Fruit fly (Drosophila melanogaster) whole organism, wandering third instar larva: ENCODE data around the gene Rbm13.

Experiments
- CrebA ChIP-seq: fragments of 200-800 bp; sonication (Bioruptor generic); optimal IDR thresholded peaks from 2 replicates; lab custom pipeline; 2016; ENCODE audit warnings: missing biosample characterization, mild to moderate bottlenecking, missing genetic modification characterization, borderline replicate concordance
- Dfd ChIP-seq: fragments of >200 bp; optimal IDR thresholded peaks from 2 replicates; lab custom pipeline; 2017; ENCODE audit warnings: missing biosample characterization, missing genetic modification characterization
- GATAd ChIP-seq: sonication (Bioruptor generic); optimal IDR thresholded peaks from 2 replicates; lab custom pipeline; 2016; ENCODE audit warnings: missing biosample characterization, missing genetic modification characterization
- HLH106 ChIP-seq: fragments of 200-800 bp; optimal IDR thresholded peaks from 3 replicates; lab custom pipeline; 2019; ENCODE audit warnings: missing biosample characterization, mild to moderate bottlenecking, missing genetic modification characterization, moderate library complexity
- Hnf4 ChIP-seq: fragments of 200-800 bp; sonication (Bioruptor generic); optimal IDR thresholded peaks from 2 replicates; lab custom pipeline; 2016; ENCODE audit warnings: missing biosample characterization, mild to moderate bottlenecking, missing genetic modification characterization
- Hr78 ChIP-seq: fragments of >200 bp; optimal IDR thresholded peaks from 2 replicates; lab custom pipeline; 2017; ENCODE audit warnings: missing biosample characterization, missing genetic modification characterization
- Hr83 ChIP-seq: fragments of 200-300 bp; sonication (Bioruptor generic); optimal IDR thresholded peaks from 2 replicates; lab custom pipeline; 2016; ENCODE audit warnings: missing biosample characterization, mild to moderate bottlenecking, missing genetic modification characterization, moderate library complexity; ENCODE audit not compliant: poor library complexity, severe bottlenecking
- Jra ChIP-seq: sonication (Bioruptor generic); optimal IDR thresholded peaks from 2 replicates; lab custom pipeline; 2016; ENCODE audit warnings: missing biosample characterization, missing genetic modification characterization
- Mio ChIP-seq: sonication (Bioruptor generic); optimal IDR thresholded peaks from 2 replicates; lab custom pipeline; 2016; ENCODE audit warnings: missing biosample characterization, missing genetic modification characterization
- Myc ChIP-seq: fragments of >200 bp; optimal IDR thresholded peaks from 2 replicates; lab custom pipeline; 2017
- OdsH ChIP-seq: fragments of 200-800 bp; sonication (Bioruptor generic); optimal IDR thresholded peaks from 2 replicates; lab custom pipeline; 2016; ENCODE audit warnings: missing biosample characterization, mild to moderate bottlenecking, missing genetic modification characterization
- Rel ChIP-seq, 2 experiments: fragments of 200-800 bp; sonication (Bioruptor generic) in 1 of 2; optimal IDR thresholded peaks; 2 replicates in 1 of 2; 3 replicates in 1 of 2; lab custom pipeline; 2016 to 2019; ENCODE audit warnings: mild to moderate bottlenecking in 2 of 2, missing biosample characterization in 2 of 2, missing genetic modification characterization in 2 of 2, moderate library complexity in 1 of 2
- br ChIP-seq: fragments of 200-800 bp; sonication (Bioruptor generic); optimal IDR thresholded peaks from 2 replicates; lab custom pipeline; 2016; ENCODE audit warnings: missing biosample characterization, missing genetic modification characterization
- brk ChIP-seq: fragments of 200-800 bp; sonication (Bioruptor generic); optimal IDR thresholded peaks from 2 replicates; lab custom pipeline; 2016; ENCODE audit warnings: missing biosample characterization, mild to moderate bottlenecking, missing genetic modification characterization
- dmrt93B ChIP-seq: fragments of 200-800 bp; sonication (Bioruptor generic); optimal IDR thresholded peaks from 2 replicates; lab custom pipeline; 2018; ENCODE audit warnings: missing biosample characterization, mild to moderate bottlenecking, missing genetic modification characterization
- dsf ChIP-seq: sonication (Bioruptor generic); optimal IDR thresholded peaks from 2 replicates; lab custom pipeline; 2016; ENCODE audit warnings: missing biosample characterization, missing genetic modification characterization, borderline replicate concordance
- ey ChIP-seq: fragments of 200-800 bp; sonication (Bioruptor generic); optimal IDR thresholded peaks from 2 replicates; lab custom pipeline; 2016; ENCODE audit warnings: missing biosample characterization, missing genetic modification characterization
- foxo ChIP-seq, 2 experiments: fragments of 200-800 bp; sonication (Bioruptor generic); optimal IDR thresholded peaks; 2 replicates in 1 of 2; 3 replicates in 1 of 2; lab custom pipeline; 2016 to 2017; ENCODE audit warnings: missing biosample characterization in 2 of 2, missing genetic modification characterization in 2 of 2
- fru ChIP-seq: fragments of 200-800 bp; sonication (Bioruptor generic); optimal IDR thresholded peaks from 3 replicates; lab custom pipeline; 2016; ENCODE audit warnings: missing biosample characterization, mild to moderate bottlenecking, missing genetic modification characterization
- h ChIP-seq: fragments of 200-800 bp; sonication (Bioruptor generic); optimal IDR thresholded peaks from 3 replicates; lab custom pipeline; 2016; ENCODE audit warnings: missing biosample characterization, mild to moderate bottlenecking, missing genetic modification characterization
- jim ChIP-seq: fragments of 175-275, 200-325 bp; sonication (Bioruptor generic); optimal IDR thresholded peaks from 2 replicates; lab custom pipeline; 2016; ENCODE audit warnings: missing biosample characterization, mild to moderate bottlenecking, missing genetic modification characterization
- lola ChIP-seq: fragments of >200 bp; optimal IDR thresholded peaks from 2 replicates; lab custom pipeline; 2017; ENCODE audit warnings: missing biosample characterization, missing genetic modification characterization
- psq ChIP-seq: fragments of 200-800 bp; sonication (Bioruptor generic); optimal IDR thresholded peaks from 3 replicates; lab custom pipeline; 2017; ENCODE audit warnings: missing biosample characterization, mild to moderate bottlenecking, missing genetic modification characterization, moderate library complexity
- rgr ChIP-seq: fragments of 200-800 bp; sonication (Bioruptor generic); optimal IDR thresholded peaks from 3 replicates; lab custom pipeline; 2016; ENCODE audit warnings: missing biosample characterization, mild to moderate bottlenecking, missing genetic modification characterization
- sage ChIP-seq: fragments of 200-800 bp; sonication (Bioruptor generic); optimal IDR thresholded peaks from 2 replicates; lab custom pipeline; 2016; ENCODE audit warnings: missing biosample characterization, mild to moderate bottlenecking, missing genetic modification characterization
- sv ChIP-seq: fragments of 200-800 bp; sonication (Bioruptor generic); optimal IDR thresholded peaks from 3 replicates; lab custom pipeline; 2016; ENCODE audit warnings: missing biosample characterization, missing genetic modification characterization
- tai ChIP-seq: sonication (Bioruptor generic); optimal IDR thresholded peaks from 2 replicates; lab custom pipeline; 2016; ENCODE audit warnings: missing biosample characterization, missing genetic modification characterization
- usp ChIP-seq: fragments of >200 bp; optimal IDR thresholded peaks from 2 replicates; lab custom pipeline; 2017; ENCODE audit warnings: missing biosample characterization, missing genetic modification characterization
- woc ChIP-seq: sonication (Bioruptor generic); optimal IDR thresholded peaks from 2 replicates; lab custom pipeline; 2016; ENCODE audit warnings: missing biosample characterization, mild to moderate bottlenecking, missing genetic modification characterization

Gene Rbm13

dm6 chrX:8900094-8900493 is 1.4 kb upstream of the Rbm13 start, which contains the start of gene Uros1:
Gene Uros1 (minus strand): TSS chrX:8900264.
- peak; percentile 5 for TF ChIP-seq br (GFP tag; lab: Kevin White, UChicago)
- peak; percentile 12 for TF ChIP-seq Hnf4 (GFP tag; lab: Kevin White, UChicago)
- TF ChIP-seq fru (GFP tag; lab: Kevin White, UChicago): peak; percentile 29
- TF ChIP-seq Mio (GFP tag; lab: Kevin White, UChicago): no peak
- TF ChIP-seq Rel (GFP tag; optimal IDR thresholded peaks at IDR 0.05; lab: Kevin White, UChicago): no peak
- TF ChIP-seq Rel (tag; optimal IDR thresholded peaks at IDR 0.05; lab: Kevin White, UChicago): no peak
- peak in 1 of 2 experiments; percentile 41 for TF ChIP-seq foxo (GFP tag; optimal IDR thresholded peaks at IDR 0.05; lab: Kevin White, UChicago)
- no peak for TF ChIP-seq OdsH (GFP tag; lab: Kevin White, UChicago)
- TF ChIP-seq psq (GFP tag; lab: Kevin White, UChicago): peak; percentile 14
- TF ChIP-seq HLH106: peak; percentile 38
- peak; percentile 13 for TF ChIP-seq ey
- peak; percentile 16 for TF ChIP-seq h (GFP tag; lab: Kevin White, UChicago)
- TF ChIP-seq sv: no peak
- TF ChIP-seq sage (GFP tag; lab: Kevin White, UChicago): no peak

DNA sequence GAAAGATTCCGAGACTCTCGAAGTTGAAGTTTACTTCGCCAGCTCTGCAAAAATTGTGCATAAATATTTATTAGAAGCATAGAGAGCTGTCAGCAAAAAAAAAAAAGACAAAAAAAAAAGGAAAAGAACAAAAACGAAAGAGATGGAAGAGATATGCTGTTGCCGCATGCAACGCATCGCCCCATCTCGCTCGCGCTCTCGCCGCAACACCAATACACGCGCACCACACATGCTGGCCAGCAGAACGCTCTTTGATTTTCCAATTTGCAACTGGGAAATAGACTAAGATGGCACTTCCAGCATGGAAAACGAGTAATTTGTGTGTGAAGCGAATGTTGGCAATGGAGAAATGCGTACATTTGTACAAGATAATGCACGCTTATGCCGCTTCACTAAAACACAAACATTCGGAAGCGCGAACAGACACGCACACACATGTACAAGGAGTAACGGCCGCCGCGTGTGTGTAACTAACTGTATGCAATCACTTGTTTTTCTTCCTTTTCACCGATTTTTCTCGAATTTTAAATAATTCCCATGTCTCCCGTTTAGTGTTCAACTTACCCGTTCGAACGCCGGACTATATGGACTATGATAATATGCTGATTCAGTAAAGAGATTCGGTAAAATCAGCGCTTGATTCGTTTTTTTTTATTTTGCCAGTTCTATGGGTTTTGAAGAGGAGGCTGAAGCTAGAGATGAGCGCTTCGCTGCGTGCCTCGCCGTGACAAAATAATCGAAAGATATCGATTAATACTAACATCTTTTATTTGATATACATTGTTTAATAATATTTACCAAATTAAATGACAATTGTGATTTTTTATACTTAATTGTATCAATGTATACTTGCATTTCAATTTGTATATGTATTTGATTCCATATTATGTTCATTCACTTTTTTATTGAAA is 4.3 kb downstream of the Rbm13 start:
- TF ChIP-seq fru (GFP tag; lab: Kevin White, UChicago) (no peak), h (GFP tag; lab: Kevin White, UChicago) (peak; percentile 40)

DNA sequence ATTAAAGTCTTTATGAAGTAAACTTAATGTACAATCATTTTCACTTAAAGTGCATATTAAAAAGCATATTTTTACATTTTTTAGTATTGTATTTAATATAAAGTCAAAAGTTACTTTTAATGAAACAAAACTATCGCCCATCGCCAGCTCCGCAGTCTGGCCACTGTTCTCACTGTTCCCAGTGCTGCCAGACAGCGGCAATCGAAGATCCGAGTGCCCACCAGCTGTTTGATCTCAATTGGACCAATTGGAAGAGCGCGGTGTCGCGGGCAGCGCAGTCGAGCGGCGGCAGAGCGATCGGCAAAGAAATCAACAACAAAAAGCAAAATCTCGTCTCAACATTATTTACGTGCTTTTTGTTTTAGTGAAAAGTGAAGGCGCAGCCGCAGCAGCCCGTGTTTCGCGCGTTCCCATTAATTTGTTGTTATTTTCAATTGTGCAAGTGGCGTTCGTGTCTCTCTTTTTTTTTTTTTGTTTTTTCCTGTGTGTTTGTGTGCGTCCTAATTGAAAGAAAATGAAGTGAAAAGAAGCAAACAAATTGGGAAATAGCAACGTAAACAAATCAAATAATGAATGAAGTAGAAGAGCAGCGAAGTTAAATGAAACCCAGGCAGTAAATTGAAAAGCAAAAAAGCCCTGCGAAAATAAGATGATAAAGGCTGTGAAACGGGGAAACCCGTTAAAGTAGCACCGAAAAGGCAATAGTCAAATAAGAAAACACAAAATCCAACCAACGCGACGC is 5.5 kb downstream of the Rbm13 start, which contains the start of gene rdgA:
Gene rdgA, plus strand, starts transcription at position 264 of the 742 bp plus-strand sequence.
- no peak for TF ChIP-seq fru (GFP tag; lab: Kevin White, UChicago)
- no peak for TF ChIP-seq Hr78 (GFP tag; lab: Kevin White, UChicago)
- TF ChIP-seq Rel (GFP tag; optimal IDR thresholded peaks at IDR 0.05; lab: Kevin White, UChicago): no peak
- peak; percentile 51 for TF ChIP-seq Rel (tag; optimal IDR thresholded peaks at IDR 0.05; lab: Kevin White, UChicago)
- no peak for TF ChIP-seq CrebA (GFP tag; lab: Kevin White, UChicago)
- no peak for TF ChIP-seq brk (GFP tag; lab: Kevin White, UChicago)
- no peak for TF ChIP-seq jim (GFP tag; lab: Kevin White, UChicago)
- TF ChIP-seq dmrt93B (GFP tag; lab: Kevin White, UChicago): no peak
- no peak for TF ChIP-seq GATAd (GFP tag; lab: Kevin White, UChicago)
- TF ChIP-seq Hr83 (GFP tag; lab: Kevin White, UChicago): no peak
- peak; percentile 13 for TF ChIP-seq Hnf4 (GFP tag; lab: Kevin White, UChicago)
- TF ChIP-seq woc (GFP tag; lab: Kevin White, UChicago): peak; percentile 58
- TF ChIP-seq h (GFP tag; lab: Kevin White, UChicago): peak; percentile 14
- TF ChIP-seq ey: peak; percentile 16
- TF ChIP-seq HLH106: peak; percentile 42
- no peak for TF ChIP-seq tai (GFP tag; lab: Kevin White, UChicago)
- no peak for TF ChIP-seq br (GFP tag; lab: Kevin White, UChicago)
- TF ChIP-seq rgr (GFP tag; lab: Kevin White, UChicago): peak; percentile 15
- peak in 1 of 2 experiments; percentile 45 for TF ChIP-seq foxo (GFP tag; optimal IDR thresholded peaks at IDR 0.05; lab: Kevin White, UChicago)
- TF ChIP-seq, all 38 proteins: peak for 8

- TF ChIP-seq Myc (lab: Kevin White, UChicago) (no peak), Hr83 (GFP tag; lab: Kevin White, UChicago) (no peak), h (GFP tag; lab: Kevin White, UChicago) (no peak), Rel (GFP tag; optimal IDR thresholded peaks at IDR 0.05; lab: Kevin White, UChicago) (no peak), Rel (tag; optimal IDR thresholded peaks at IDR 0.05; lab: Kevin White, UChicago) (no peak), usp (GFP tag; lab: Kevin White, UChicago) (no peak)
Observed at dm6 chrX:8907547-8907813, 6.0 kb downstream of the Rbm13 start.

DNA sequence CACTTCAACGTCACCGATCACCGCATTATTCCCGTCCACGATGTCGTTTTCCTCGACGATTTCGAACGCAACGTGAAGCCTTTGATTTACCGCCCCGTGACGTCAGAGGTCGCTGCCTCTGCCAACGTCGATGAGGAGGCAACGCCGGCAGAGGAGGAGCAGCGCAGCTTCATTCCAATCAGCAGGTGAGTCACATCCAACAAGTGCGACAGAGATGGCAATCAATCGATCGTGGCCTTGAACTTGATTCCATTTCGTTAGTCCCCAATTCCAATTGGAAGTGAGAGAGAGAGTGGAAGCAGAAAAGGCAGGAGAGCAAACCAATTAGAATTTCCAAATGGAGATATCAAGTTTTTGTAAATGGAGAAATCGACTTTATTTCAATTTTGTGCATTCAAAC is 6.6 kb downstream of the Rbm13 start:
- no peak for TF ChIP-seq Myc (lab: Kevin White, UChicago)
- TF ChIP-seq dsf (GFP tag; lab: Kevin White, UChicago): no peak
- no peak for TF ChIP-seq Dfd (GFP tag; lab: Kevin White, UChicago)
- no peak for TF ChIP-seq Jra (GFP tag; lab: Kevin White, UChicago)
- no peak for TF ChIP-seq Hr78 (GFP tag; lab: Kevin White, UChicago)
- no peak for TF ChIP-seq ey
- TF ChIP-seq lola (GFP tag; lab: Kevin White, UChicago): no peak
- TF ChIP-seq rgr (GFP tag; lab: Kevin White, UChicago): no peak
- no peak for TF ChIP-seq Hnf4 (GFP tag; lab: Kevin White, UChicago)
- TF ChIP-seq Hr83 (GFP tag; lab: Kevin White, UChicago): no peak
- TF ChIP-seq fru (GFP tag; lab: Kevin White, UChicago): no peak
- TF ChIP-seq CrebA (GFP tag; lab: Kevin White, UChicago): no peak
- no peak for TF ChIP-seq brk (GFP tag; lab: Kevin White, UChicago)
